Fruit fly (Drosophila melanogaster): Measurements from ENCODE around the gene Vps16B.

The Vps16B gene

dm6 chr3R:29773833-29774324, 42.4 kb downstream of the Vps16B start (continued):
- no peak for TF ChIP-seq usp (GFP tag; optimal IDR thresholded peaks at IDR 0.05)
- TF ChIP-seq aop (GFP tag; IDR thresholded peaks at IDR 0.05) = no peak
- no peak for TF ChIP-seq CG30020 (tag; optimal IDR thresholded peaks at IDR 0.05)
- peak; percentile 75 for TF ChIP-seq CG13775 (GFP tag; optimal IDR thresholded peaks at IDR 0.05)
- TF ChIP-seq hbn (GFP tag; IDR thresholded peaks at IDR 0.05; ENCODE audit: partially characterized antibody) = no peak
- TF ChIP-seq CG32767 (GFP tag; IDR thresholded peaks at IDR 0.05) = no peak
- peak; percentile 62 for TF ChIP-seq Xrp1 (GFP tag; IDR thresholded peaks at IDR 0.05)
- peak; percentile 78 for TF ChIP-seq pb (GFP tag; optimal IDR thresholded peaks at IDR 0.05)
- peak; percentile 78 for TF ChIP-seq CG18619 (GFP tag; optimal IDR thresholded peaks at IDR 0.05)
- no peak for TF ChIP-seq h (optimal IDR thresholded peaks at IDR 0.05)
- TF ChIP-seq Scr (GFP tag; IDR thresholded peaks at IDR 0.05; ENCODE audit: partially characterized antibody) = no peak
- TF ChIP-seq Stat92E (GFP tag; optimal IDR thresholded peaks at IDR 0.05) = no peak
- TF ChIP-seq CG34376 (GFP tag; optimal IDR thresholded peaks at IDR 0.05) = peak; percentile 39
- TF ChIP-seq CG8359 (GFP tag; optimal IDR thresholded peaks at IDR 0.05; ENCODE audit: borderline replicate concordance) = no peak
- peak; percentile 28 for TF ChIP-seq CG8290 (GFP tag; optimal IDR thresholded peaks at IDR 0.05)
- peak in 1 of 2 experiments; percentile 70 for TF ChIP-seq CG8290 (tag; optimal IDR thresholded peaks at IDR 0.05)
- TF ChIP-seq nau (GFP tag; optimal IDR thresholded peaks at IDR 0.05) = no peak
- TF ChIP-seq fd102C (GFP tag; optimal IDR thresholded peaks at IDR 0.05) = no peak
- TF ChIP-seq Meics (GFP tag; optimal IDR thresholded peaks at IDR 0.05) = peak; percentile 76
- peak; percentile 76 for TF ChIP-seq al (GFP tag; IDR thresholded peaks at IDR 0.05)
- TF ChIP-seq ara (GFP tag; IDR thresholded peaks at IDR 0.05) = peak; percentile 36; the same call in 1 of the 2 replicates
- TF ChIP-seq lmd (GFP tag; IDR thresholded peaks at IDR 0.05) = peak; percentile 87
- TF ChIP-seq CG2889 (GFP tag; IDR thresholded peaks at IDR 0.05) = peak; percentile 37; the same call in 1 of the 3 replicates
- peak; percentile 69; the same call in 1 of the 2 replicates for TF ChIP-seq ham (GFP tag; IDR thresholded peaks at IDR 0.05)
- peak; percentile 40 for TF ChIP-seq CG31365 (tag; optimal IDR thresholded peaks at IDR 0.05)
- no peak for TF ChIP-seq Dfd (GFP tag; optimal IDR thresholded peaks at IDR 0.05)
- no peak for TF ChIP-seq gt (GFP tag; IDR thresholded peaks at IDR 0.05)
- peak; percentile 38 for TF ChIP-seq CG10654 (GFP tag; optimal IDR thresholded peaks at IDR 0.05)
- peak; percentile 72 for TF ChIP-seq Sox100B (GFP tag; optimal IDR thresholded peaks at IDR 0.05)
- TF ChIP-seq Blimp-1 (GFP tag; optimal IDR thresholded peaks at IDR 0.05) = peak; percentile 37
- TF ChIP-seq shn (GFP tag; optimal IDR thresholded peaks at IDR 0.05) = peak; percentile 89
- TF ChIP-seq Hr3 (GFP tag; optimal IDR thresholded peaks at IDR 0.05) = peak; percentile 61
- TF ChIP-seq CG2129 (GFP tag; IDR thresholded peaks at IDR 0.05; ENCODE audit: partially characterized antibody) = no peak
- TF ChIP-seq Fer2 (tag; optimal IDR thresholded peaks at IDR 0.05) = peak; percentile 62
- no peak for TF ChIP-seq CG1832 (GFP tag; optimal IDR thresholded peaks at IDR 0.05)
- TF ChIP-seq MBD-R2 (GFP tag; IDR thresholded peaks at IDR 0.05) = peak; percentile 56; the same call in 1 of the 2 replicates
- peak; percentile 41 for TF ChIP-seq luna (GFP tag; optimal IDR thresholded peaks at IDR 0.05)
- peak; percentile 80; the same call in 1 of the 2 replicates for TF ChIP-seq Taf1 (GFP tag; IDR thresholded peaks at IDR 0.05)
- TF ChIP-seq Mrtf (GFP tag; IDR thresholded peaks at IDR 0.05) = peak; percentile 70; the same call in 2 of the 3 replicates
- TF ChIP-seq Ssrp (tag; optimal IDR thresholded peaks at IDR 0.05) = peak; percentile 73
- no peak for TF ChIP-seq Spps (tag; optimal IDR thresholded peaks at IDR 0.05)
- no peak for TF ChIP-seq fd64A (GFP tag; optimal IDR thresholded peaks at IDR 0.05)
- TF ChIP-seq zfh2 (GFP tag; optimal IDR thresholded peaks at IDR 0.05) = peak; percentile 88
- TF ChIP-seq Dip2 (GFP tag; IDR thresholded peaks at IDR 0.05) = 0 out of 2 replicates have a peak, but pooled peaks have one; percentile 10
- TF ChIP-seq Opbp (GFP tag; IDR thresholded peaks at IDR 0.05; ENCODE audit: partially characterized antibody) = no peak
- peak; percentile 74 for TF ChIP-seq klu (GFP tag; IDR thresholded peaks at IDR 0.05)
- TF ChIP-seq CG12236 (GFP tag; optimal IDR thresholded peaks at IDR 0.05) = peak; percentile 31
- no peak for TF ChIP-seq CG10431 (GFP tag; optimal IDR thresholded peaks at IDR 0.05)
- TF ChIP-seq CG10959 (GFP tag; IDR thresholded peaks at IDR 0.05) = peak; percentile 46
- peak; percentile 78 for TF ChIP-seq CG13624 (GFP tag; optimal IDR thresholded peaks at IDR 0.05)
- peak; percentile 61; the same call in 2 of the 3 replicates for TF ChIP-seq H15 (GFP tag; IDR thresholded peaks at IDR 0.05)

Data from whole organism, embryonic.